Fruit fly (Drosophila melanogaster): ENCODE results near the gene eIF4E1.
A peak's percentile ranks its signal among the peaks of the same experiment; 100 is the strongest.

eIF4E1 gene

DNA sequence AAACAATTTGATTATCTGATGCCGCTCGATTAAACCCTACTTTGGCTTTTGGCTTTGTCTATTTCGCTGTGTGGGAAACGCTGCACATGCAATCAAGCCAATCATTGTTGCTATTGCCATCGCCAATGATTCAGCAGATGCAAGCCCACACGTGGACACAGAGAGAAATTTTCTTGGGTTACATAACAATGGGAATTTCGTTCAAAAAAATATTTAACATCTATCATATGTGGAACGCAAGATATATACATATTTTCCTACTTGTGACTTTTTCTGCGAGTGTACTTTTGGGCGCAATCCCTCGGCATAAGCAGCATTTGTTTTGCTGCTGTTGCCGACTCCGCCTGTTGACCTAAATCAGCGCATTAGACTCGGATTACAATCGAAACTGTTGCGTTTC lies 17.1 kb upstream of the eIF4E1 start (continued):
- TF ChIP-seq CG5953 (GFP tag; IDR thresholded peaks at IDR 0.05) = 0 out of 2 replicates have a peak, but pooled peaks have one; percentile 50
- no peak for TF ChIP-seq Meics (GFP tag; optimal IDR thresholded peaks at IDR 0.05)
- no peak for TF ChIP-seq Gsc (GFP tag; IDR thresholded peaks at IDR 0.05)
- no peak for TF ChIP-seq mam (GFP tag; optimal IDR thresholded peaks at IDR 0.05)
- TF ChIP-seq CG12219 (GFP tag; optimal IDR thresholded peaks at IDR 0.05) = no peak
- TF ChIP-seq unpg (GFP tag; optimal IDR thresholded peaks at IDR 0.05) = no peak
- no peak for TF ChIP-seq CG10209 (GFP tag; optimal IDR thresholded peaks at IDR 0.05)
- TF ChIP-seq amos (GFP tag; IDR thresholded peaks at IDR 0.05; ENCODE audit: partially characterized antibody) = no peak
- no peak for TF ChIP-seq Tbp (GFP tag; optimal IDR thresholded peaks at IDR 0.05)
- no peak for TF ChIP-seq Scr (GFP tag; IDR thresholded peaks at IDR 0.05; ENCODE audit: partially characterized antibody)
- no peak for TF ChIP-seq CG1529 (GFP tag; optimal IDR thresholded peaks at IDR 0.05)
- TF ChIP-seq CTCF (GFP tag; optimal IDR thresholded peaks at IDR 0.05) = no peak
- TF ChIP-seq CG14710 (tag; optimal IDR thresholded peaks at IDR 0.05) = no peak
- no peak for TF ChIP-seq CG12942 (GFP tag; optimal IDR thresholded peaks at IDR 0.05)
- no peak for TF ChIP-seq CG10543 (GFP tag; optimal IDR thresholded peaks at IDR 0.05)
- TF ChIP-seq CG17359 (tag; optimal IDR thresholded peaks at IDR 0.05) = no peak
- TF ChIP-seq nerfin-1 (tag; optimal IDR thresholded peaks at IDR 0.05) = no peak
- no peak for TF ChIP-seq zf30C (GFP tag; optimal IDR thresholded peaks at IDR 0.05)

DNA sequence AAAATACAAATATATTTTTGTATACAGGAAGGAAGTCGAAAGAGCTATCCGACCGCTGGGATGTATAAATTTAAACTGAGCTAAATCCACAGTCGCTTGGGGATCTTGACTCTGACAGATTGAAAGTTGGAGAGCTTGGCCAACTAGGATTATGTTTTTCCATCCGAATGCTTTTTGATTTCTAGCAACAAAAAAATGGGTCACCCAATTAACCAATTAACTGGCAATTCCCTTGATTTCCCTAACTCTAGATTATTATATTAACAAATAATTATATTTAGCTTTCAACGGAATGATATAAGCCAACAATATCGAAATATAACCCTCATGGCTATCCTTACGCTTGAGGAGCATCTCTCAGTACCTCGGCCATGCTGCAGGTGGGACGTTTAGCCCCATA lies 15.0 kb upstream of the eIF4E1 start, which contains the start of gene CG3982:
TSS of gene CG3982 (minus strand) at position 101 of the 400 bp plus-strand sequence.
- TF ChIP-seq CG8944 (GFP tag; optimal IDR thresholded peaks at IDR 0.05) = no peak
- TF ChIP-seq Dek (tag; optimal IDR thresholded peaks at IDR 0.05) = no peak
- TF ChIP-seq CG13287 (GFP tag; IDR thresholded peaks at IDR 0.05; ENCODE audit: partially characterized antibody) = no peak
- no peak for TF ChIP-seq Opbp (GFP tag; IDR thresholded peaks at IDR 0.05; ENCODE audit: partially characterized antibody)
- no peak for TF ChIP-seq CG5180 (GFP tag; optimal IDR thresholded peaks at IDR 0.05)

DNA sequence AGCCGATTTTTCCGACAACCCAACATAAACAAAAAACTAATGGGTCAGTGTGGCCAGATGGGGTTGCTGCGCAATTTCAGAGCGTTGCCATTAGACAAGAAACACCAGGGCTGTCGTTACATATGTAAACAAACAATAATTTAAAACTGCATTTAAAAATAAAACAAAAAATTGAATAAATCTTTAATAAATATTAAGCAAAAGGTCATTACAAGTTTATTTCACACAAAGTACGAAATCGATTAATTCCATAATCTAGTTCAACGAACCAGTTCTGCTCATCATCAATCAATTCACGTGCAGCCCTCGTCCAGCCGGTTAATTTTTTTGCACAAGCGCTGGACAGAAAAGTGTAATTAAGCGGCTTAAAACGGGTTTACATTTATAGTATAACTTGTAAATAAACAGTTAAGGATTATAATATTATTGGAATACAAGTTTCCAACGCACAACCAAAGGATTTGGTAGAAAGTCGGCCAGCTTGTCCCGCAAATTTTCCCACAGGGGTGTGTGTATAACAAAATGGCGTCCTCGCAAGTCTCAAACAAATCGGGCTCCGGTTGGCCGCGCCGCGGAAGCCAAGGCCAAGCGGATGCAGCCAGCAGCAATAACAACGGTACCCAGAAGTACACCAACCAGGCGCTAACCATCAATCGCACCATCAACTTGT lies 8.6 kb upstream of the eIF4E1 start, which contains the start of the genes CG4022 and Cpsf5:
TSS of gene CG4022 (minus strand) at position 79 of the 670 bp plus-strand sequence.
TSS of gene Cpsf5 (plus strand) at position 285 of the 670 bp plus-strand sequence.
- TF ChIP-seq CG18619 (GFP tag; optimal IDR thresholded peaks at IDR 0.05) = peak; percentile 80
- TF ChIP-seq CG7372 (GFP tag; IDR thresholded peaks at IDR 0.05) = peak; percentile 84
- no peak for TF ChIP-seq prd (optimal IDR thresholded peaks at IDR 0.05)
- TF ChIP-seq prd (GFP tag; IDR thresholded peaks at IDR 0.05) = peak; percentile 84
- TF ChIP-seq CG34422 (GFP tag; IDR thresholded peaks at IDR 0.05) = peak; percentile 80
- no peak for TF ChIP-seq Neu2 (GFP tag; optimal IDR thresholded peaks at IDR 0.05; ENCODE audit: borderline replicate concordance)
- TF ChIP-seq NFAT (GFP tag; IDR thresholded peaks at IDR 0.05) = peak; percentile 72
- peak; percentile 71 for TF ChIP-seq CG12769 (tag; optimal IDR thresholded peaks at IDR 0.05)
- TF ChIP-seq CG3163 (GFP tag; optimal IDR thresholded peaks at IDR 0.05) = peak; percentile 18
- TF ChIP-seq Sox102F (GFP tag; optimal IDR thresholded peaks at IDR 0.05) = peak; percentile 82
- peak; percentile 82 for TF ChIP-seq CG11504 (tag; optimal IDR thresholded peaks at IDR 0.05)
- no peak for TF ChIP-seq hth (optimal IDR thresholded peaks at IDR 0.05)
- peak; percentile 88 for TF ChIP-seq lab (GFP tag; optimal IDR thresholded peaks at IDR 0.05)
- TF ChIP-seq abd-A (tag; optimal IDR thresholded peaks at IDR 0.05) = peak; percentile 97
- peak; percentile 75 for TF ChIP-seq CrebB (tag; optimal IDR thresholded peaks at IDR 0.05)
- peak; percentile 85 for TF ChIP-seq Hsf (GFP tag; optimal IDR thresholded peaks at IDR 0.05)
- TF ChIP-seq C15 (GFP tag; IDR thresholded peaks at IDR 0.05) = peak; percentile 79; the same call in 1 of the 3 replicates
- TF ChIP-seq CG8478 (optimal IDR thresholded peaks at IDR 0.05) = no peak
- TF ChIP-seq CG14667 (GFP tag; IDR thresholded peaks at IDR 0.05) = peak; percentile 68
- TF ChIP-seq sd (tag; optimal IDR thresholded peaks at IDR 0.05) = peak; percentile 47
- TF ChIP-seq ttk (GFP tag; IDR thresholded peaks at IDR 0.05) = peak; percentile 77
- peak; percentile 87 for TF ChIP-seq CG17328 (GFP tag; IDR thresholded peaks at IDR 0.05)
- peak; percentile 85 for TF ChIP-seq Chrac-16 (GFP tag; optimal IDR thresholded peaks at IDR 0.05)
- TF ChIP-seq CG7786 (GFP tag; optimal IDR thresholded peaks at IDR 0.05) = peak; percentile 34
- no peak for TF ChIP-seq pan (optimal IDR thresholded peaks at IDR 0.05)
- TF ChIP-seq pan (GFP tag; optimal IDR thresholded peaks at IDR 0.05 in 1 of 2, IDR thresholded peaks at IDR 0.05 in 1 of 2) = peak in 1 of 2 experiments; percentile 86
